Worm (Caenorhabditis elegans) whole organism, L4 larva: Measurements from ENCODE around the gene nhr-112.

ENCODE experiments used
- F10B5.3 ChIP-seq: sonication (generic microtip); optimal IDR thresholded peaks from 2 replicates; lab custom pipeline; 2016; ENCODE audit warnings: mild to moderate bottlenecking, missing genetic modification characterization, missing compliant biosample characterization
- T26A8.4 ChIP-seq: fragments of 200-800 bp; sonication (Bioruptor generic); IDR thresholded peaks from 2 replicates; pipeline ENCODE4 v1.3.6; 2022; ENCODE audit warnings: missing genetic modification characterization, missing compliant biosample characterization
- Y105C5A.15 ChIP-seq: fragments of 200-800 bp; sonication (Bioruptor generic); IDR thresholded peaks from 2 replicates; pipeline ENCODE4 v1.3.6; 2022; ENCODE audit warnings: missing genetic modification characterization, missing compliant biosample characterization
- Y5F2A.4 ChIP-seq: fragments of 200-800 bp; sonication (Bioruptor generic); optimal IDR thresholded peaks from 2 replicates; lab custom pipeline; 2018; ENCODE audit warnings: mild to moderate bottlenecking, missing genetic modification characterization, missing compliant biosample characterization
- aha-1 ChIP-seq: fragments of 150-350 bp; peaks from one replicate; lab custom pipeline; 2014; ENCODE audit warnings: missing biosample characterization, missing genetic modification characterization
- arid-1 ChIP-seq: fragments of 200-800 bp; sonication (Bioruptor generic); conservative IDR thresholded peaks from 2 replicates; pipeline ENCODE4 v1.3.6; 2022; ENCODE audit warnings: missing genetic modification reagents, missing genetic modification characterization, missing compliant biosample characterization
- ceh-32 ChIP-seq: sonication (generic microtip); optimal IDR thresholded peaks from 2 replicates; lab custom pipeline; 2016; ENCODE audit warnings: mild to moderate bottlenecking, missing genetic modification characterization, missing compliant biosample characterization; ENCODE audit not compliant: poor library complexity
- ceh-44 ChIP-seq: fragments of 200-800 bp; sonication (Bioruptor generic); IDR thresholded peaks from 2 replicates; pipeline ENCODE4 v1.3.6; 2022; ENCODE audit warnings: missing genetic modification reagents, missing genetic modification characterization, missing compliant biosample characterization
- ceh-82 ChIP-seq: sonication (generic microtip); optimal IDR thresholded peaks from 2 replicates; lab custom pipeline; 2017; ENCODE audit warnings: missing biosample characterization, missing genetic modification characterization
- ces-1 ChIP-seq: fragments of 150-350 bp; sonication (generic microtip); optimal IDR thresholded peaks from 4 replicates; lab custom pipeline; 2014; ENCODE audit warnings: missing biosample characterization, missing genetic modification reagents, missing genetic modification characterization
- dpl-1 ChIP-seq: fragments of 150-350 bp; optimal IDR thresholded peaks from 2 replicates; lab custom pipeline; 2014; ENCODE audit warnings: missing biosample characterization, missing genetic modification reagents, missing genetic modification characterization
- fkh-10 ChIP-seq: fragments of 150-350 bp; optimal IDR thresholded peaks from 2 replicates; lab custom pipeline; 2014; ENCODE audit warnings: missing biosample characterization, missing genetic modification reagents, missing genetic modification characterization
- fos-1 ChIP-seq: fragments of 150-350 bp; optimal IDR thresholded peaks from 2 replicates; lab custom pipeline; 2014; ENCODE audit warnings: missing biosample characterization, missing genetic modification characterization
- gei-8 ChIP-seq: fragments of 200-800 bp; sonication (Bioruptor generic); optimal IDR thresholded peaks from 2 replicates; lab custom pipeline; 2018; ENCODE audit warnings: mild to moderate bottlenecking, missing genetic modification characterization, missing compliant biosample characterization
- hlh-11 ChIP-seq: fragments of 200-800 bp; sonication (Bioruptor generic); optimal IDR thresholded peaks from 2 replicates; lab custom pipeline; 2018; ENCODE audit warnings: mild to moderate bottlenecking, missing genetic modification characterization, missing compliant biosample characterization
- lin-1 ChIP-seq: fragments of 200-800 bp; sonication (Bioruptor generic); IDR thresholded peaks from 2 replicates; pipeline ENCODE4 v1.3.6; 2022; ENCODE audit warnings: missing genetic modification reagents, missing genetic modification characterization, missing compliant biosample characterization
- lin-38 ChIP-seq: fragments of 200-800 bp; sonication (Bioruptor generic); IDR thresholded peaks from 2 replicates; pipeline ENCODE4 v1.3.6; 2022; ENCODE audit warnings: missing genetic modification reagents, missing genetic modification characterization, missing compliant biosample characterization
- lin-39 ChIP-seq: fragments of 150-350 bp; optimal IDR thresholded peaks from 2 replicates; lab custom pipeline; 2014; ENCODE audit warnings: missing biosample characterization, missing genetic modification reagents, missing genetic modification characterization
- lir-3 ChIP-seq: sonication (generic microtip); optimal IDR thresholded peaks from 2 replicates; lab custom pipeline; 2016; ENCODE audit warnings: mild to moderate bottlenecking, missing genetic modification characterization, missing compliant biosample characterization
- lsy-2 ChIP-seq, 2 experiments: fragments of 150-350 bp in 1 of 2; sonication (generic microtip) in 1 of 2; optimal IDR thresholded peaks; 2 replicates each; lab custom pipeline; 2014 to 2017; ENCODE audit warnings: missing biosample characterization in 2 of 2, missing genetic modification characterization in 2 of 2
- mes-2 ChIP-seq: sonication (generic microtip); optimal IDR thresholded peaks from 2 replicates; lab custom pipeline; 2016; ENCODE audit warnings: missing genotype, mild to moderate bottlenecking, missing genetic modification characterization, missing compliant biosample characterization; ENCODE audit not compliant: poor library complexity, severe bottlenecking
- mxl-2 ChIP-seq: fragments of 200-800 bp; sonication (Bioruptor generic); conservative IDR thresholded peaks from 2 replicates; pipeline ENCODE4 v1.3.6; 2022; ENCODE audit warnings: missing genetic modification reagents, missing genetic modification characterization, missing compliant biosample characterization
- mxl-3 ChIP-seq: fragments of 200-800 bp; sonication (Bioruptor generic); optimal IDR thresholded peaks from 2 replicates; lab custom pipeline; 2018; ENCODE audit warnings: mild to moderate bottlenecking, missing genetic modification characterization, missing compliant biosample characterization
- nhr-102 ChIP-seq: sonication (generic microtip); optimal IDR thresholded peaks from 2 replicates; lab custom pipeline; 2016; ENCODE audit warnings: mild to moderate bottlenecking, missing genetic modification characterization, moderate library complexity, missing compliant biosample characterization
- nhr-111 ChIP-seq: fragments of 200-800 bp; sonication (Bioruptor generic); optimal IDR thresholded peaks from 2 replicates; lab custom pipeline; 2018; ENCODE audit warnings: mild to moderate bottlenecking, missing genetic modification characterization, missing compliant biosample characterization
- nhr-28 ChIP-seq: fragments of 150-350 bp; optimal IDR thresholded peaks from 2 replicates; lab custom pipeline; 2014; ENCODE audit warnings: missing biosample characterization, missing genetic modification characterization
- nhr-77 ChIP-seq: fragments of 150-350 bp; optimal IDR thresholded peaks from 2 replicates; lab custom pipeline; 2014; ENCODE audit warnings: missing biosample characterization, missing genetic modification characterization
- pqm-1 ChIP-seq: sonication (generic microtip); optimal IDR thresholded peaks from 2 replicates; lab custom pipeline; 2017; ENCODE audit warnings: missing biosample characterization, missing genetic modification characterization
- snpc-1.2 ChIP-seq: fragments of 200-800 bp; sonication (Bioruptor generic); IDR thresholded peaks from 2 replicates; pipeline ENCODE4 v1.3.6; 2022; ENCODE audit warnings: missing genetic modification reagents, missing genetic modification characterization, missing compliant biosample characterization
- unc-62 ChIP-seq, 3 experiments: fragments of 150-350 bp in 1 of 3; sonication (generic microtip); optimal IDR thresholded peaks in 2 of 3; peaks in 1 of 3; 1 replicate in 1 of 3; 2 replicates in 2 of 3; lab custom pipeline; 2014 to 2017; ENCODE audit warnings: missing biosample characterization in 3 of 3, missing genetic modification characterization in 3 of 3, missing genetic modification reagents in 3 of 3, missing genotype in 1 of 3
- vab-7 ChIP-seq: fragments of 200-800 bp; sonication (Bioruptor generic); IDR thresholded peaks from 2 replicates; pipeline ENCODE4 v1.3.6; 2022; ENCODE audit warnings: missing genetic modification reagents, missing genetic modification characterization, missing compliant biosample characterization
- zag-1 ChIP-seq: fragments of 150-350 bp; optimal IDR thresholded peaks from 2 replicates; lab custom pipeline; 2014; ENCODE audit warnings: missing biosample characterization, missing genetic modification characterization
- zfp-2 ChIP-seq: sonication (generic microtip); optimal IDR thresholded peaks from 2 replicates; lab custom pipeline; 2016; ENCODE audit warnings: mild to moderate bottlenecking, missing genetic modification characterization, missing compliant biosample characterization
- zfp-3 ChIP-seq: fragments of 200-800 bp; sonication (Bioruptor generic); conservative IDR thresholded peaks from 2 replicates; pipeline ENCODE4 v1.3.6; 2022; ENCODE audit warnings: missing genetic modification reagents, missing genetic modification characterization, missing compliant biosample characterization

nhr-112 gene

DNA sequence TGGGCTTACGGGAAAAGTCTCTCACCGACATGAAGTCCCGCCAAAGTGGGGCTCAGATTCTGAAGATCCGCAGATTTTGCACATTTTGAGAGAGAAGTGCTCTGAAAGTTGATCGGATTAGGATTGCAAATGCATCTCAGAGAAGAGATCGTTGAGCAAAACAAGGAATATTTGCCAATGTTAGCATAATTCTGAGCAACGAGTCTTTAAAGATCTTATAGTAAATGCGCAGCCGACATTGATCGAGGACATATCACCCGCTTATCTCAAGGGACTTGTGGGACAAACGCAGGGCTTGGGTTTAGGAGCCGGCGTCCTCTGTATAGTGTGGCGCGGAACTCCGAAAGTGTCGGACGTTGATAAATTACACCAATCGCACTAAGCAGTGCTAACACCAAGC, at the start of gene nhr-112:
nhr-112 (minus strand) TSS at position 101 of the 400 bp plus-strand sequence.
- TF ChIP-seq ceh-82 (tag; lab: Kevin White, UChicago) (no peak), lsy-2 (tag; optimal IDR thresholded peaks at IDR 0.05; lab: Kevin White, UChicago) (no peak), unc-62 (GFP tag; optimal IDR thresholded peaks at IDR 0.05 in 1 of 2; lab: Kevin White, UChicago) (peak in 1 of 2 experiments; percentile 90), unc-62 (tag; optimal IDR thresholded peaks at IDR 0.05; lab: Kevin White, UChicago) (no peak), hlh-11 (tag; lab: Kevin White, UChicago) (no peak), zag-1 (tag; lab: Kevin White, UChicago) (no peak), mxl-2 (no peak), fkh-10 (GFP tag; lab: Kevin White, UChicago) (no peak), lin-39 (no peak)

DNA sequence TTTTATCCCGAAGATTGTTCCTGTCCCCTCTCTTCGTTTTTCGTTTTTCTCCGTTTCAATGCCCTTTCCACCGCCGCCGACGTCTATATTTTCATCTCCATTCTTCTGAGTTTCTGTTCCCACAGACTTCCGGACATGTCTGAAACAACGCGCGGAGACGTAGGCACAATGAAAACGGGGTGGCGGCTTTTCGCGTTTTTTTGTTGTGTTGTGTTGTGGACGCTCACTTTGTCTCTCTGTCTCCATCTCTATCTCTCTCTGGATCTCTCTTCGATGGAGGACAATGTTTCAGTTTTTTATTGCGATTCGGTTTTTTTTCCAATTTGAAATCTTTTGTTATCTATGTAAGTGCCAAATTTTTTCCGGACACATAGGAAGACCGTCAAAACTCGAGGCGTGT, 36.3 kb upstream of the nhr-112 start:
- TF ChIP-seq aha-1 (tag; lab: Kevin White, UChicago) (peak; percentile 6), nhr-111 (GFP tag; lab: Kevin White, UChicago) (no peak)

DNA sequence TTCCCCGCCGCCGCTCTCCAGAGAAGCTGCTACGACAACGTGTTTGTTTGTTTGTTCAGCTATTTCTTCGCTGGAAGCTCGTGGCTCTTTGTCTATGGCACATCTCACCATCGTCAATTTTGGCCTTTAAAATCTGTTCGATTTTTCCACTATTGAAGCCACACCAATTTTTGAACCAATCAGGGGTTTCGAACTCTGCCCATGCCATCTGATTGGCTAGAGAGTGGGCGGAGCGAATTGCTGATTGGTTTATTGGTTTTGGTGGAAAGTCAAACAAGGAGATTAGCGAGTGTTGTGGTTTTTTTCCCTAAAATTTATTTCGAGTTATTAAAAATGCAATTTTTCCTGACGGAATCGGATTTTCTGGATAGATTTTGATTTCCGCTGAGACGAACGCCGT, 32.5 kb upstream of the nhr-112 start:
- TF ChIP-seq nhr-77 (tag; lab: Kevin White, UChicago) (no peak), T26A8.4 (GFP tag; lab: Robert Waterston, UW) (no peak), fos-1 (tag; lab: Kevin White, UChicago) (no peak), mes-2 (tag; lab: Kevin White, UChicago) (no peak), snpc-1.2 (GFP tag; lab: Robert Waterston, UW) (no peak), ceh-32 (tag; lab: Kevin White, UChicago) (no peak)

DNA sequence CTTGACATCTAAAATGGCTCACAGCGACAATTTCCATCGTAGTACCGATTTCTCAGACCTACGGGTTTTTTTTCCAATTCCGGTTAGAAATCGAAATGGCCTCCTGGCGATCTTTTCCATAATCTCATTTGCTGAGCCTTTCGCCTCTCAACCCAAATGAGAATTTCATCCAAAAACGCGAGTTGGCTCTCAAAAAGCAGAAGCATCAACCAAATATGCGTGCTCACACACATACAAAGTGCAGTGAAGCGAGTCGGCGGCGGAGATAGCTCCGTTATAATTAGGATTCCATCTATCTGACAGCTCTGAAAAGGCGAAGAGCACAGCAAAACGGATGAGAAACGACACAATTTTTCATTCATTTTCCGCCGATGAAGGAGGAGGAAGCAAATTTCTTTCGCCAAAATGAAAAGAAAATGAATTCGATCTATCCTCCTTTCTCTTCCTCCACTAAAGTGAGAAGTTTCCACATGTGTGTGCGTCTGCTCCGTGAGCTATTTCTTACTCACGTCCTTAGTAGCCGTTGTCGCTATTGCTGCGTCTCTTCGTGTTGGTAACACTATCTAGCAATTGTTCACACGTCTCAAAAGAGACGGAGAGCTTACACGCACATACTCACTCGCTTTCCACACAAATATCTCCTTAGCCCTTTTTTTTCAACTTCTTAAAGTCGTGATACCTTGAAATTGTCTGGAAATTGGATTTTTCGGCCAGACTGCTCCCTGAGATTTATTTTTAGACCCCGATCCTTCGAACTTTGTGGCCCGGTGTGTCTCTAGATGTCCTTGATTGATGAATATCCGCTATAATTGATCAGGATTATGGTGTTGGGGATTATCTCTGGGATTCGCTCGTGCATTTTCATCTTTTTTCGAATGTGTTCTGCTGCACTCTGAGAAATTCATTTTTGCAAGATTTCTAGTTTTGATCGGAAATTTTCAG, 28.7 kb upstream of the nhr-112 start:
- no peak for TF ChIP-seq pqm-1 (tag; lab: Kevin White, UChicago)
- TF ChIP-seq zfp-2 (tag; lab: Kevin White, UChicago) = no peak
- no peak for TF ChIP-seq Y105C5A.15
- TF ChIP-seq arid-1 = no peak
- no peak for TF ChIP-seq lin-38 (GFP tag; lab: Robert Waterston, UW)
- TF ChIP-seq unc-62 (GFP tag; optimal IDR thresholded peaks at IDR 0.05 in 1 of 2; lab: Kevin White, UChicago) = peak in 1 of 2 experiments; percentile 97
- TF ChIP-seq unc-62 (tag; optimal IDR thresholded peaks at IDR 0.05; lab: Kevin White, UChicago) = no peak
- no peak for TF ChIP-seq nhr-28 (tag; lab: Kevin White, UChicago)
- no peak for TF ChIP-seq vab-7 (GFP tag; lab: Robert Waterston, UW)
- no peak for TF ChIP-seq zfp-3 (GFP tag; lab: Robert Waterston, UW)
- TF ChIP-seq ces-1 (GFP tag; lab: Kevin White, UChicago) = no peak
- no peak for TF ChIP-seq mxl-3 (GFP tag; lab: Kevin White, UChicago)
- no peak for TF ChIP-seq lin-1
- no peak for TF ChIP-seq Y5F2A.4
- TF ChIP-seq nhr-102 = no peak
- no peak for TF ChIP-seq F10B5.3 (tag; lab: Kevin White, UChicago)
- TF ChIP-seq gei-8 (GFP tag; lab: Kevin White, UChicago) = no peak
- TF ChIP-seq ceh-44 = no peak
- no peak for TF ChIP-seq lir-3 (tag; lab: Kevin White, UChicago)
- peak; percentile 52 for TF ChIP-seq aha-1 (tag; lab: Kevin White, UChicago)
- no peak for TF ChIP-seq dpl-1 (GFP tag; lab: Kevin White, UChicago)
- peak; percentile 41 for TF ChIP-seq fkh-10 (GFP tag; lab: Kevin White, UChicago)
